Fruit fly (Drosophila melanogaster): Measurements from ENCODE around the gene CG1544.

CG1544 gene

dm6 chr3R:31221337-31222047 is 24.8 kb downstream of the CG1544 start (continued):
- TF ChIP-seq dmrt99B (tag; optimal IDR thresholded peaks at IDR 0.05): no peak
- no peak for TF ChIP-seq CG7556 (GFP tag; optimal IDR thresholded peaks at IDR 0.05)
- no peak for TF ChIP-seq Ravus (GFP tag; IDR thresholded peaks at IDR 0.05)
- TF ChIP-seq CG12769 (tag; optimal IDR thresholded peaks at IDR 0.05): peak; percentile 26
- TF ChIP-seq Bgb (GFP tag; IDR thresholded peaks at IDR 0.05; ENCODE audit: partially characterized antibody): no peak
- peak; percentile 38 for TF ChIP-seq ftz-f1 (GFP tag; optimal IDR thresholded peaks at IDR 0.05)
- no peak for TF ChIP-seq CG9437 (GFP tag; optimal IDR thresholded peaks at IDR 0.05)
- TF ChIP-seq btn (GFP tag; optimal IDR thresholded peaks at IDR 0.05): no peak
- TF ChIP-seq Xrp1 (GFP tag; IDR thresholded peaks at IDR 0.05): no peak
- no peak for TF ChIP-seq Fer3 (tag; optimal IDR thresholded peaks at IDR 0.05)
- no peak for TF ChIP-seq CG9797 (GFP tag; optimal IDR thresholded peaks at IDR 0.05)
- no peak for TF ChIP-seq eyg (GFP tag; optimal IDR thresholded peaks at IDR 0.05)
- no peak for TF ChIP-seq CG9876 (GFP tag; optimal IDR thresholded peaks at IDR 0.05)
- TF ChIP-seq zen2 (GFP tag; IDR thresholded peaks at IDR 0.05; ENCODE audit: partially characterized antibody): no peak
- no peak for TF ChIP-seq CG14050 (GFP tag; IDR thresholded peaks at IDR 0.05)
- no peak for TF ChIP-seq CG17361 (GFP tag; IDR thresholded peaks at IDR 0.05)
- no peak for TF ChIP-seq CG17186 (GFP tag; optimal IDR thresholded peaks at IDR 0.05)
- no peak for TF ChIP-seq CG34422 (GFP tag; IDR thresholded peaks at IDR 0.05)
- TF ChIP-seq CG33213 (GFP tag; optimal IDR thresholded peaks at IDR 0.05): no peak
- no peak for TF ChIP-seq az2 (GFP tag; optimal IDR thresholded peaks at IDR 0.05)
- no peak for TF ChIP-seq CG6654 (GFP tag; optimal IDR thresholded peaks at IDR 0.05)
- no peak for TF ChIP-seq hkb (optimal IDR thresholded peaks at IDR 0.05)
- no peak for TF ChIP-seq hkb (GFP tag; IDR thresholded peaks at IDR 0.05)
- TF ChIP-seq fru (optimal IDR thresholded peaks at IDR 0.05): peak; percentile 17
- no peak for TF ChIP-seq Jarid2 (GFP tag; optimal IDR thresholded peaks at IDR 0.05)
- TF ChIP-seq Dad (GFP tag; optimal IDR thresholded peaks at IDR 0.05): no peak
- TF ChIP-seq unpg (GFP tag; optimal IDR thresholded peaks at IDR 0.05): no peak
- no peak for TF ChIP-seq CG4707 (GFP tag; optimal IDR thresholded peaks at IDR 0.05)
- TF ChIP-seq dpn (GFP tag; optimal IDR thresholded peaks at IDR 0.05): no peak
- TF ChIP-seq Ssrp (tag; optimal IDR thresholded peaks at IDR 0.05): no peak
- no peak for TF ChIP-seq Scr (GFP tag; IDR thresholded peaks at IDR 0.05; ENCODE audit: partially characterized antibody)
- no peak for TF ChIP-seq CG14710 (tag; optimal IDR thresholded peaks at IDR 0.05)
- peak; percentile 43 for TF ChIP-seq CG15479 (GFP tag; optimal IDR thresholded peaks at IDR 0.05)
- TF ChIP-seq Dip2 (GFP tag; IDR thresholded peaks at IDR 0.05): no peak
- TF ChIP-seq tup (GFP tag; optimal IDR thresholded peaks at IDR 0.05): no peak
- TF ChIP-seq stc (GFP tag; IDR thresholded peaks at IDR 0.05): no peak
- TF ChIP-seq z (GFP tag; IDR thresholded peaks at IDR 0.05): no peak
- TF ChIP-seq Poxn (GFP tag; IDR thresholded peaks at IDR 0.05): no peak
- no peak for TF ChIP-seq nerfin-2 (GFP tag; IDR thresholded peaks at IDR 0.05; ENCODE audit: partially characterized antibody)
- no peak for TF ChIP-seq Six4 (GFP tag; optimal IDR thresholded peaks at IDR 0.05)
- TF ChIP-seq otp (GFP tag; IDR thresholded peaks at IDR 0.05): no peak
- no peak for TF ChIP-seq Hr39 (optimal IDR thresholded peaks at IDR 0.05)
- no peak for TF ChIP-seq dan (GFP tag; IDR thresholded peaks at IDR 0.05)
- TF ChIP-seq CG4328 (GFP tag; optimal IDR thresholded peaks at IDR 0.05): peak; percentile 39
- no peak for TF ChIP-seq trh (GFP tag; optimal IDR thresholded peaks at IDR 0.05)
- TF ChIP-seq CG11093 (GFP tag; IDR thresholded peaks at IDR 0.05): no peak
- TF ChIP-seq CG13424 (tag; optimal IDR thresholded peaks at IDR 0.05): no peak
- TF ChIP-seq br (optimal IDR thresholded peaks at IDR 0.05): no peak
- no peak for TF ChIP-seq ERR (GFP tag; optimal IDR thresholded peaks at IDR 0.05)
- TF ChIP-seq Stat92E (GFP tag; optimal IDR thresholded peaks at IDR 0.05): no peak
- TF ChIP-seq gcm (GFP tag; optimal IDR thresholded peaks at IDR 0.05): peak; percentile 1
